Fruit fly (Drosophila melanogaster): ENCODE measurements around the gene promL.

- TF ChIP-seq Sox14 (GFP tag; optimal IDR thresholded peaks at IDR 0.05) (no peak), CG3032 (tag; optimal IDR thresholded peaks at IDR 0.05) (no peak), CG31627 (GFP tag; optimal IDR thresholded peaks at IDR 0.05) (no peak), vri (GFP tag; optimal IDR thresholded peaks at IDR 0.05) (no peak), cyc (GFP tag; optimal IDR thresholded peaks at IDR 0.05) (no peak)
Measured at dm6 chr3L:3096726-3097597, 30.6 kb downstream of the promL start.
